Fruit fly (Drosophila melanogaster) whole organism, embryonic: ENCODE data around the gene senju.

Source experiments
- CG12744 ChIP-seq: fragments of 200-800 bp; sonication (Bioruptor generic); optimal IDR thresholded peaks from 2 replicates; lab custom pipeline; 2016; ENCODE audit warnings: missing biosample characterization, missing genetic modification characterization
- CG12942 ChIP-seq: fragments of 200-800 bp; sonication (Bioruptor generic); optimal IDR thresholded peaks from 3 replicates; lab custom pipeline; 2016; ENCODE audit warnings: missing biosample characterization, missing genetic modification characterization
- CG31365 ChIP-seq: fragments of 200-800 bp; sonication (Bioruptor generic); optimal IDR thresholded peaks from 2 replicates; lab custom pipeline; 2018; ENCODE audit warnings: missing biosample characterization, mild to moderate bottlenecking, missing genetic modification characterization
- CG34422 ChIP-seq: fragments of 200-800 bp; sonication (Bioruptor generic); IDR thresholded peaks from 3 replicates; pipeline ENCODE4 v1.3.6; 2022; ENCODE audit warnings: missing biosample characterization, missing genetic modification characterization
- CG4360 ChIP-seq: fragments of 200-800 bp; sonication (Bioruptor generic); IDR thresholded peaks from 2 replicates; pipeline ENCODE4 v1.3.6; 2022; ENCODE audit warnings: missing biosample characterization, missing genetic modification characterization
- CG6175 ChIP-seq: fragments of 200-800 bp; sonication (Bioruptor generic); IDR thresholded peaks from 3 replicates; pipeline ENCODE4 v1.3.6; 2022; ENCODE audit warnings: missing biosample characterization, missing genetic modification characterization
- CG6654 ChIP-seq: fragments of 200-800 bp; sonication (Bioruptor generic); optimal IDR thresholded peaks from 2 replicates; lab custom pipeline; 2017; ENCODE audit warnings: missing biosample characterization, mild to moderate bottlenecking, missing genetic modification characterization
- CG7357 ChIP-seq: fragments of 200-800 bp; sonication (Bioruptor generic); IDR thresholded peaks from 3 replicates; pipeline ENCODE4 v1.3.6; 2022; ENCODE audit warnings: missing biosample characterization, missing genetic modification characterization
- CG7556 ChIP-seq: fragments of 200-800 bp; sonication (Bioruptor generic); optimal IDR thresholded peaks from 2 replicates; lab custom pipeline; 2017; ENCODE audit warnings: missing biosample characterization, mild to moderate bottlenecking, missing genetic modification characterization
- CG7786 ChIP-seq: fragments of 200-800 bp; sonication (Bioruptor generic); optimal IDR thresholded peaks from 2 replicates; lab custom pipeline; 2016; ENCODE audit warnings: missing biosample characterization, missing genetic modification characterization
- CG8281 ChIP-seq: fragments of 200-800 bp; sonication (Bioruptor generic); optimal IDR thresholded peaks from 2 replicates; lab custom pipeline; 2018; ENCODE audit warnings: missing biosample characterization, mild to moderate bottlenecking, missing genetic modification characterization, moderate library complexity
- CG8290 ChIP-seq, 3 experiments: fragments of 200-800 bp; sonication (Bioruptor generic); optimal IDR thresholded peaks; 2 replicates each; lab custom pipeline; 2016 to 2019; ENCODE audit warnings: missing biosample characterization in 3 of 3, missing genetic modification characterization in 3 of 3, mild to moderate bottlenecking in 2 of 3, moderate library complexity in 1 of 3
- CG8478 ChIP-seq: fragments of >200 bp; optimal IDR thresholded peaks from 2 replicates; lab custom pipeline; 2018
- CG8924 ChIP-seq: fragments of 200-800 bp; optimal IDR thresholded peaks from 3 replicates; lab custom pipeline; 2019; ENCODE audit warnings: missing biosample characterization, mild to moderate bottlenecking, missing genetic modification characterization, moderate library complexity
- CG9215 ChIP-seq: fragments of 200-800 bp; sonication (Bioruptor generic); IDR thresholded peaks from 2 replicates; pipeline ENCODE4 v1.3.6; 2022; ENCODE audit warnings: missing biosample characterization, missing genetic modification characterization
- CTCF ChIP-seq: fragments of 200-800 bp; sonication (Bioruptor generic); optimal IDR thresholded peaks from 2 replicates; lab custom pipeline; 2017; ENCODE audit warnings: missing biosample characterization, mild to moderate bottlenecking, missing genetic modification characterization, moderate library complexity
- D19A ChIP-seq: fragments of 200-800 bp; optimal IDR thresholded peaks from 3 replicates; lab custom pipeline; 2019; ENCODE audit warnings: missing biosample characterization, mild to moderate bottlenecking, missing genetic modification characterization, moderate library complexity
- Dfd ChIP-seq, 2 experiments: fragments of >200 bp; optimal IDR thresholded peaks; 2 replicates each; lab custom pipeline; 2017; ENCODE audit warnings: missing biosample characterization in 2 of 2, missing genetic modification characterization in 2 of 2
- ERR ChIP-seq: fragments of 200-800 bp; sonication (Bioruptor generic); optimal IDR thresholded peaks from 2 replicates; lab custom pipeline; 2016; ENCODE audit warnings: missing biosample characterization, missing genetic modification characterization
- Eip74EF ChIP-seq, 2 experiments: fragments of 200-800 bp in 1 of 2; fragments of >200 bp in 1 of 2; sonication (Bioruptor generic) in 1 of 2; optimal IDR thresholded peaks; 2 replicates each; lab custom pipeline; 2017 to 2019; ENCODE audit warnings: missing biosample characterization in 2 of 2, missing genetic modification characterization in 2 of 2, mild to moderate bottlenecking in 1 of 2, moderate library complexity in 1 of 2
- Hand ChIP-seq: fragments of 200-800 bp; sonication (Bioruptor generic); optimal IDR thresholded peaks from 2 replicates; lab custom pipeline; 2017; ENCODE audit warnings: mild to moderate bottlenecking, missing biosample characterization, missing genetic modification reagents, missing genetic modification characterization
- Hsf ChIP-seq: fragments of 200-800 bp; sonication (Bioruptor generic); optimal IDR thresholded peaks from 3 replicates; lab custom pipeline; 2016; ENCODE audit warnings: missing biosample characterization, missing genetic modification characterization
- Jarid2 ChIP-seq: fragments of 200-800 bp; sonication (Bioruptor generic); optimal IDR thresholded peaks from 3 replicates; lab custom pipeline; 2017; ENCODE audit warnings: mild to moderate bottlenecking, missing biosample characterization, missing genetic modification reagents, missing genetic modification characterization
- Lim3 ChIP-seq: fragments of 200-800 bp; sonication (Bioruptor generic); IDR thresholded peaks from 2 replicates; pipeline ENCODE4 v1.3.6; 2022; ENCODE audit warnings: missing biosample characterization, missing genetic modification characterization
- Rx ChIP-seq: fragments of 200-800 bp; sonication (Bioruptor generic); IDR thresholded peaks from 2 replicates; pipeline ENCODE4 v1.3.6; 2022; ENCODE audit warnings: missing biosample characterization, missing genetic modification characterization
- Scr ChIP-seq: fragments of 200-800 bp; sonication (Bioruptor generic); IDR thresholded peaks from 2 replicates; pipeline ENCODE4 v1.3.6; 2022; ENCODE audit warnings: missing biosample characterization, missing genetic modification characterization; ENCODE audit not compliant: partially characterized antibody
- Taf1 ChIP-seq: fragments of 200-800 bp; sonication (Bioruptor generic); IDR thresholded peaks from 2 replicates; pipeline ENCODE4 v1.3.6; 2022; ENCODE audit warnings: missing biosample characterization, missing genetic modification characterization
- Vsx1 ChIP-seq: fragments of 200-800 bp; sonication (Bioruptor generic); optimal IDR thresholded peaks from 2 replicates; lab custom pipeline; 2017; ENCODE audit warnings: missing biosample characterization, mild to moderate bottlenecking, missing genetic modification characterization, missing genetic modification reagents
- amos ChIP-seq: fragments of 200-800 bp; sonication (Bioruptor generic); IDR thresholded peaks from 2 replicates; pipeline ENCODE4 v1.3.6; 2022; ENCODE audit warnings: missing biosample characterization, missing genetic modification characterization; ENCODE audit not compliant: partially characterized antibody
- ap ChIP-seq: fragments of 200-800 bp; sonication (Bioruptor generic); IDR thresholded peaks from 2 replicates; pipeline ENCODE4 v1.3.6; 2022; ENCODE audit warnings: missing biosample characterization, missing genetic modification characterization
- cad ChIP-seq: fragments of >200 bp; optimal IDR thresholded peaks from 2 replicates; lab custom pipeline; 2017; ENCODE audit warnings: missing biosample characterization, missing genetic modification characterization
- chinmo ChIP-seq: fragments of 200-800 bp; sonication (Bioruptor generic); IDR thresholded peaks from 4 replicates; pipeline ENCODE4 v1.3.6; 2022; ENCODE audit warnings: missing biosample characterization, missing genetic modification characterization; ENCODE audit not compliant: partially characterized antibody
- dmrt11E ChIP-seq: fragments of 200-800 bp; sonication (Bioruptor generic); optimal IDR thresholded peaks from 3 replicates; lab custom pipeline; 2018; ENCODE audit warnings: missing biosample characterization, mild to moderate bottlenecking, missing genetic modification characterization, moderate library complexity
- h ChIP-seq: fragments of >200 bp; optimal IDR thresholded peaks from 2 replicates; lab custom pipeline; 2017
- lab ChIP-seq: fragments of 200-800 bp; sonication (Bioruptor generic); optimal IDR thresholded peaks from 3 replicates; lab custom pipeline; 2017; ENCODE audit warnings: missing biosample characterization, missing genetic modification characterization, mild to moderate bottlenecking, moderate library complexity, missing genetic modification reagents
- lbe ChIP-seq: fragments of 200-800 bp; sonication (Bioruptor generic); optimal IDR thresholded peaks from 2 replicates; lab custom pipeline; 2016; ENCODE audit warnings: missing biosample characterization, mild to moderate bottlenecking, missing genetic modification characterization
- lola ChIP-seq, 3 experiments: fragments of >200 bp in 2 of 3; fragments of 200-800 bp in 1 of 3; sonication (Bioruptor generic) in 1 of 3; optimal IDR thresholded peaks; 2 replicates each; lab custom pipeline; 2017 to 2019; ENCODE audit warnings: missing biosample characterization in 3 of 3, missing genetic modification characterization in 3 of 3, mild to moderate bottlenecking in 1 of 3, moderate library complexity in 1 of 3
- mam ChIP-seq: fragments of 200-800 bp; sonication (Bioruptor generic); optimal IDR thresholded peaks from 3 replicates; lab custom pipeline; 2016; ENCODE audit warnings: missing biosample characterization, missing genetic modification characterization
- odd ChIP-seq: fragments of 200-800 bp; sonication (Bioruptor generic); optimal IDR thresholded peaks from 2 replicates; lab custom pipeline; 2017; ENCODE audit warnings: missing biosample characterization, mild to moderate bottlenecking, missing genetic modification characterization
- org-1 ChIP-seq: fragments of 200-800 bp; sonication (Bioruptor generic); optimal IDR thresholded peaks from 2 replicates; lab custom pipeline; 2017; ENCODE audit warnings: missing biosample characterization, missing genetic modification characterization
- pan ChIP-seq, 4 experiments: fragments of >200 bp in 3 of 4; fragments of 200-800 bp in 1 of 4; sonication (Bioruptor generic) in 1 of 4; optimal IDR thresholded peaks in 3 of 4; IDR thresholded peaks in 1 of 4; 2 replicates each; pipeline versions ENCODE4 v1.3.6 to Lab custom; 2017 to 2022; ENCODE audit warnings: missing biosample characterization in 2 of 4, missing genetic modification characterization in 2 of 4, mixed read lengths in 1 of 4
- pfk ChIP-seq: fragments of 200-800 bp; sonication (Bioruptor generic); optimal IDR thresholded peaks from 2 replicates; lab custom pipeline; 2018; ENCODE audit warnings: missing biosample characterization, mild to moderate bottlenecking, missing genetic modification characterization, moderate library complexity
- scrt ChIP-seq: fragments of 200-800 bp; sonication (Bioruptor generic); optimal IDR thresholded peaks from 2 replicates; lab custom pipeline; 2018; ENCODE audit warnings: missing biosample characterization, mild to moderate bottlenecking, missing genetic modification characterization, moderate library complexity
- sens ChIP-seq: fragments of 200-800 bp; sonication (Bioruptor generic); peaks from one replicate; lab custom pipeline; 2016; ENCODE audit warnings: missing biosample characterization, missing genetic modification characterization
- tll ChIP-seq, 2 experiments: fragments of 200-800 bp in 1 of 2; fragments of >200 bp in 1 of 2; sonication (Bioruptor generic) in 1 of 2; optimal IDR thresholded peaks; 2 replicates each; lab custom pipeline; 2017 to 2019; ENCODE audit warnings: missing biosample characterization in 2 of 2, missing genetic modification characterization in 2 of 2, mild to moderate bottlenecking in 1 of 2, moderate library complexity in 1 of 2
- trh ChIP-seq: fragments of 200-800 bp; sonication (Bioruptor generic); optimal IDR thresholded peaks from 2 replicates; lab custom pipeline; 2016; ENCODE audit warnings: missing biosample characterization, missing genetic modification characterization

The senju gene

dm6 chr2L:5003670-5004453 is 48.8 kb upstream of the senju start:
- TF ChIP-seq CG9215 (GFP tag; lab: Robert Waterston, UW) (no peak), lola (GFP tag; optimal IDR thresholded peaks at IDR 0.05; lab: Kevin White, UChicago) (no peak), CG7357 (no peak), Hand (GFP tag; lab: Kevin White, UChicago) (no peak), CG31365 (peak; percentile 81), CG34422 (0 out of 3 replicates have a peak, but pooled peaks have one; percentile 24), chinmo (GFP tag; lab: Robert Waterston, UW) (0 out of 4 replicates have a peak, but pooled peaks have one; percentile 21), lbe (GFP tag; lab: Kevin White, UChicago) (no peak), CG4360 (GFP tag; lab: Robert Waterston, UW) (peak; percentile 77), Rx (GFP tag; lab: Robert Waterston, UW) (no peak), mam (GFP tag; lab: Kevin White, UChicago) (no peak), tll (GFP tag; optimal IDR thresholded peaks at IDR 0.05; lab: Kevin White, UChicago) (peak in 1 of 2 experiments; percentile 46), CG6654 (GFP tag; lab: Kevin White, UChicago) (peak; percentile 97), CG8924 (tag; lab: Kevin White, UChicago) (no peak), Lim3 (GFP tag; lab: Robert Waterston, UW) (no peak), cad (GFP tag; lab: Kevin White, UChicago) (peak; percentile 84), ap (no peak), Vsx1 (GFP tag; lab: Kevin White, UChicago) (no peak), h (no peak), CG7786 (GFP tag; lab: Kevin White, UChicago) (no peak), CG7556 (no peak), CG8478 (lab: Kevin White, UChicago) (peak; percentile 78), sens (GFP tag; lab: Kevin White, UChicago) (peak; percentile 42), Eip74EF (GFP tag; optimal IDR thresholded peaks at IDR 0.05; lab: Kevin White, UChicago) (peak in 1 of 2 experiments; percentile 68), Dfd (GFP tag; optimal IDR thresholded peaks at IDR 0.05; lab: Kevin White, UChicago) (peak in 1 of 2 experiments; percentile 97)

dm6 chr2L:5004677-5005463 is 47.8 kb upstream of the senju start:
- TF ChIP-seq CG8281 (peak; percentile 84), scrt (GFP tag; lab: Kevin White, UChicago) (peak; percentile 93), Hsf (peak; percentile 95), trh (GFP tag; lab: Kevin White, UChicago) (peak; percentile 67), pan (optimal IDR thresholded peaks at IDR 0.05; lab: Kevin White, UChicago) (no peak), pan (GFP tag; optimal IDR thresholded peaks at IDR 0.05 in 1 of 2, IDR thresholded peaks at IDR 0.05 in 1 of 2) (peak in 1 of 2 experiments; percentile 97), dmrt11E (tag; lab: Kevin White, UChicago) (peak; percentile 82), ERR (GFP tag; lab: Kevin White, UChicago) (peak; percentile 95), lab (GFP tag; lab: Kevin White, UChicago) (peak; percentile 99), pfk (GFP tag; lab: Kevin White, UChicago) (peak; percentile 50), CG9215 (GFP tag; lab: Robert Waterston, UW) (peak; percentile 95), CG8290 (GFP tag; optimal IDR thresholded peaks at IDR 0.05; lab: Kevin White, UChicago) (peak; percentile 77), CG8290 (tag; optimal IDR thresholded peaks at IDR 0.05; lab: Kevin White, UChicago) (peak; percentile 34 to 74), D19A (peak; percentile 89), CTCF (GFP tag; lab: Kevin White, UChicago) (peak; percentile 33), CG12744 (GFP tag; lab: Kevin White, UChicago) (peak; percentile 95), Taf1 (GFP tag; lab: Robert Waterston, UW) (peak; percentile 94), Scr (no peak), CG6175 (peak; percentile 93), Jarid2 (GFP tag; lab: Kevin White, UChicago) (peak; percentile 61), Rx (GFP tag; lab: Robert Waterston, UW) (peak; percentile 91), CG12942 (GFP tag; lab: Kevin White, UChicago) (peak; percentile 84), odd (GFP tag; lab: Kevin White, UChicago) (peak; percentile 88), org-1 (peak; percentile 92), amos (GFP tag; lab: Robert Waterston, UW) (no peak)
